Fruit fly (Drosophila melanogaster) whole organism, adult: ENCODE data around the gene CG43094.

ENCODE experiments used
- CG14711 ChIP-seq: fragments of 200-800 bp; sonication (Bioruptor generic); optimal IDR thresholded peaks from 2 replicates; lab custom pipeline; 2018; ENCODE audit warnings: missing biosample characterization, mild to moderate bottlenecking, missing genetic modification characterization, moderate library complexity
- Crg-1 ChIP-seq: fragments of 200-800 bp; sonication (Bioruptor generic); optimal IDR thresholded peaks from 2 replicates; lab custom pipeline; 2016; ENCODE audit warnings: missing biosample characterization, missing genetic modification characterization
- kay ChIP-seq: fragments of 200-800 bp; sonication (Bioruptor generic); peaks from one replicate; lab custom pipeline; 2016; ENCODE audit warnings: missing biosample characterization, missing genetic modification characterization, borderline replicate concordance

DNA sequence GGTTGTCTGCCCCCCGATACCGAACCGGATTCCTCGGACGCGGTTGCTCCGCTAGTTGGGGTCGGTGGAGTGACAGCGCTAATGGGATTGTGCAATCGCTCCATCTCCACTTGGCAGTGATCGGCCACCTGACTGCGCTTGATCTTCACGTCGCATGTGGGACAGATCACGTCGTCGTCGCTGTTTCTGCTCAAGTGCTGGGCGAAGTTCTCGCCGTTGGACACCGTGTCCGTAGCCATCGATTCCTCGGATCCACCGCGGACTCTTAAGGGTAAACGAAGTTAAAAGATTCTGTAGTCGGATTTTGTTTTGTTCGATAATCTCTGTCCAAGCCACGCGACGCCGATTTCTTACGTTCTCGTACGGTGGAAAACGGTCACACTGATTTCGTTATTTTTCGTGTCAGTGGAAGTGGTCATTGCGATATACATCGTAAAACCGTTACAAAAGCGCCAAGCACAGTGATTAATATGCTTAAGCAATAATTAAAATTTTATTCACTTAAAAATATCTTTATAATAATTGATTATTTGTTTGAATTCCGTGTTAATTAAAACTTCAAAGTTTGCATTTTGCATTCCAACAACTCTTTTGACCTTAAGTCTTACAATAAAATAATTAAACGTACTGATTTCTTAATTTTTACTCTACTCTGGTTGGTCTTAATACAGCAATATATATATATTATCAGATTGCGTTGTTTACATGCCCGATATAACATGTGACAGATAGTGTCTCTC lies 44.6 kb downstream of the CG43094 start, which contains the start of gene RNF220:
- TF ChIP-seq Crg-1 (GFP tag; lab: Kevin White, UChicago) (no peak), CG14711 (tag; lab: Kevin White, UChicago) (no peak), kay (GFP tag; lab: Kevin White, UChicago) (no peak)
